Fruit fly (Drosophila melanogaster): ENCODE results near the gene Akap200.

dm6 chr2L:8414887-8415883 is at the start of gene Akap200, which contains the start of gene CG13398:
- no peak for TF ChIP-seq ATbp (GFP tag; optimal IDR thresholded peaks at IDR 0.05)
- TF ChIP-seq CG6791 (GFP tag; IDR thresholded peaks at IDR 0.05; ENCODE audit: partially characterized antibody), result no peak
- TF ChIP-seq bab2 (GFP tag; optimal IDR thresholded peaks at IDR 0.05), result no peak
- TF ChIP-seq CG10431 (GFP tag; optimal IDR thresholded peaks at IDR 0.05), result no peak
- TF ChIP-seq pan (optimal IDR thresholded peaks at IDR 0.05), result no peak
- peak in 1 of 2 experiments; percentile 16 for TF ChIP-seq pan (GFP tag; optimal IDR thresholded peaks at IDR 0.05 in 1 of 2, IDR thresholded peaks at IDR 0.05 in 1 of 2)
- TF ChIP-seq al (GFP tag; IDR thresholded peaks at IDR 0.05), result no peak
- no peak for TF ChIP-seq C15 (GFP tag; IDR thresholded peaks at IDR 0.05)
- no peak for TF ChIP-seq NK7.1 (GFP tag; optimal IDR thresholded peaks at IDR 0.05)

Data from whole organism, embryonic.